Worm (Caenorhabditis elegans): ENCODE measurements around the gene F55G11.1.

DNA sequence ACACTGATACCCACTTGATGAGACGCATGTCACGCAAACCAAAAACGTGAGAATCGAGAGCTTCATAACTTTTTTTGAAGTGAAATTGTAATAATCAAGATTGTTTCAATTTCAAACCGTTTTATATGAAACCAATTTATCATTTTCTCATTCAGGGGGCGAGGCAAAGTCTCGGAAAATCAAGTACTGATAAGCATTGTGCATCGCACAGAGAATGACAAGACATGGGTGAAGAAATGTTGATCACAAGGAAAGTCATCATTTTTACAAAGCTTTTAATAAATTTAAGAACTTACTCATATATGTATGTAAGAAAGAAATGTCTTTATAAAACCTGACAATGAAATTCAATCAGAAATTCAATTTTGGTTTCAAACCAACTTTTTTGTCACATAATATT is 39.9 kb downstream of the F55G11.1 start, which contains the start of gene K08D8.3:
- TF ChIP-seq ceh-18 (tag; optimal IDR thresholded peaks at IDR 0.05): no peak
- no peak for TF ChIP-seq pax-1 (tag; optimal IDR thresholded peaks at IDR 0.05)
- no peak for TF ChIP-seq pqm-1 (tag; optimal IDR thresholded peaks at IDR 0.05)
- TF ChIP-seq mec-3 (tag; optimal IDR thresholded peaks at IDR 0.05; ENCODE audit: borderline replicate concordance): no peak
- no peak for TF ChIP-seq nhr-11 (tag; optimal IDR thresholded peaks at IDR 0.05)
- no peak for TF ChIP-seq hlh-30 (tag; optimal IDR thresholded peaks at IDR 0.05; ENCODE audit: insufficient read depth)

Data from whole organism, late embryonic.